Fruit fly (Drosophila melanogaster) whole organism, prepupa: Measurements from ENCODE around the gene CG1636.

ENCODE experiments used
- Eip93F ChIP-seq: fragments of 200-800 bp; sonication (Bioruptor generic); optimal IDR thresholded peaks from 2 replicates; lab custom pipeline; 2016; ENCODE audit warnings: missing biosample characterization, mild to moderate bottlenecking, missing genetic modification characterization
- esn ChIP-seq: fragments of 200-800 bp; sonication (Bioruptor generic); optimal IDR thresholded peaks from 2 replicates; lab custom pipeline; 2016; ENCODE audit warnings: missing biosample characterization, mild to moderate bottlenecking, missing genetic modification characterization, moderate library complexity
- fkh ChIP-seq: fragments of 200-800 bp; sonication (Bioruptor generic); optimal IDR thresholded peaks from 3 replicates; lab custom pipeline; 2017; ENCODE audit warnings: missing biosample characterization, mild to moderate bottlenecking, missing genetic modification characterization, moderate library complexity

- peak; percentile 23 for TF ChIP-seq esn (GFP tag; lab: Kevin White, UChicago)
- TF ChIP-seq Eip93F (GFP tag; lab: Kevin White, UChicago) = peak; percentile 51
- no peak for TF ChIP-seq fkh (GFP tag; lab: Kevin White, UChicago)
Measured at dm6 chrX:8231241-8232028, 41.8 kb upstream of the CG1636 start.
